Fruit fly (Drosophila melanogaster): ENCODE measurements around the gene Or10a.

The Or10a gene

DNA sequence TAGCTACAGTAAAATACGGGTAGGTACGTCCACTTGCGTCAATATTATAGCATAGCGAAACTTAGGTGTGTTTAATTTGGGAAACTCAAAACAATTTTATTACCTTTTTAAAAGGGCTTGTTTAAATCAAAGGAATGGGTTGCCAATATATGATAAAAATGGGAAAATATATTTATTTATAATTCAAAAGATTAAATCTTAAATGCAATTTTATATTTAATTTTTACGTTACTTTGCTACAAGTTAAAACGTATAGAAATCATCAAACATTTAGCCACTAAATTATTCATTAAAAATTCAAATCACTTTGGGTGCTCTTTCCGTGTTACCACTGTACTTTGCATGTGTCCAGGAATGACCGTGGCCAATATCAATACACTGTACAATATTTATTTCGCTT is 23.7 kb upstream of the Or10a start (continued):
- TF ChIP-seq CG12659 (GFP tag; optimal IDR thresholded peaks at IDR 0.05) (peak; percentile 40), CG12391 (tag; optimal IDR thresholded peaks at IDR 0.05) (peak; percentile 18), sens-2 (GFP tag; IDR thresholded peaks at IDR 0.05) (no peak), CG1832 (GFP tag; optimal IDR thresholded peaks at IDR 0.05) (no peak), dmrt11E (tag; optimal IDR thresholded peaks at IDR 0.05) (no peak), CG1233 (GFP tag; optimal IDR thresholded peaks at IDR 0.05) (peak; percentile 6), CG17328 (GFP tag; IDR thresholded peaks at IDR 0.05) (no peak), CG10565 (GFP tag; optimal IDR thresholded peaks at IDR 0.05) (no peak), CG9727 (GFP tag; optimal IDR thresholded peaks at IDR 0.05) (peak; percentile 32), CG1647 (GFP tag; optimal IDR thresholded peaks at IDR 0.05) (no peak), Dip2 (GFP tag; IDR thresholded peaks at IDR 0.05) (no peak), ac (GFP tag; optimal IDR thresholded peaks at IDR 0.05) (no peak), CG2712 (tag; optimal IDR thresholded peaks at IDR 0.05) (peak; percentile 29), CG7372 (GFP tag; IDR thresholded peaks at IDR 0.05) (no peak), hbn (GFP tag; IDR thresholded peaks at IDR 0.05; ENCODE audit: partially characterized antibody) (no peak), salm (tag; optimal IDR thresholded peaks at IDR 0.05) (no peak), Ravus (GFP tag; IDR thresholded peaks at IDR 0.05) (no peak), CG15479 (GFP tag; optimal IDR thresholded peaks at IDR 0.05) (no peak), CG4820 (GFP tag; optimal IDR thresholded peaks at IDR 0.05) (no peak), ap (GFP tag; IDR thresholded peaks at IDR 0.05) (no peak), CG3726 (GFP tag; IDR thresholded peaks at IDR 0.05) (no peak), CG11085 (GFP tag; IDR thresholded peaks at IDR 0.05) (no peak), zf30C (GFP tag; optimal IDR thresholded peaks at IDR 0.05) (no peak), gt (GFP tag; IDR thresholded peaks at IDR 0.05) (no peak), tio (GFP tag; optimal IDR thresholded peaks at IDR 0.05) (peak; percentile 10), ci (GFP tag; IDR thresholded peaks at IDR 0.05) (no peak), bab2 (GFP tag; optimal IDR thresholded peaks at IDR 0.05) (no peak), dm (GFP tag; optimal IDR thresholded peaks at IDR 0.05) (no peak), nom (GFP tag; optimal IDR thresholded peaks at IDR 0.05) (no peak), CG30431 (GFP tag; optimal IDR thresholded peaks at IDR 0.05) (no peak), CG2199 (GFP tag; IDR thresholded peaks at IDR 0.05) (no peak), unpg (GFP tag; optimal IDR thresholded peaks at IDR 0.05) (peak; percentile 31), CG18764 (GFP tag; optimal IDR thresholded peaks at IDR 0.05) (no peak), Lim3 (GFP tag; IDR thresholded peaks at IDR 0.05) (no peak), CG4328 (GFP tag; optimal IDR thresholded peaks at IDR 0.05) (no peak), CG10431 (GFP tag; optimal IDR thresholded peaks at IDR 0.05) (no peak), slp2 (GFP tag; optimal IDR thresholded peaks at IDR 0.05) (no peak), CG15073 (GFP tag; optimal IDR thresholded peaks at IDR 0.05) (no peak), HmgZ (tag; optimal IDR thresholded peaks at IDR 0.05) (no peak), Dfd (GFP tag; optimal IDR thresholded peaks at IDR 0.05) (no peak), CG42726 (GFP tag; IDR thresholded peaks at IDR 0.05; ENCODE audit: partially characterized antibody) (no peak), rib (GFP tag; IDR thresholded peaks at IDR 0.05) (no peak), Dip3 (GFP tag; optimal IDR thresholded peaks at IDR 0.05) (no peak), Stat92E (GFP tag; optimal IDR thresholded peaks at IDR 0.05) (no peak), slbo (GFP tag; IDR thresholded peaks at IDR 0.05) (peak; percentile 28; the same call in 1 of the 2 replicates), ara (GFP tag; IDR thresholded peaks at IDR 0.05) (no peak), mam (GFP tag; optimal IDR thresholded peaks at IDR 0.05) (no peak), bbx (GFP tag; IDR thresholded peaks at IDR 0.05; ENCODE audit: partially characterized antibody) (no peak), CG13287 (GFP tag; IDR thresholded peaks at IDR 0.05; ENCODE audit: partially characterized antibody) (no peak), Antp (GFP tag; optimal IDR thresholded peaks at IDR 0.05) (no peak), kah (GFP tag; optimal IDR thresholded peaks at IDR 0.05) (no peak), D19B (GFP tag; optimal IDR thresholded peaks at IDR 0.05) (no peak)
